Fruit fly (Drosophila melanogaster) whole organism, wandering third instar larva: Measurements from ENCODE around the gene Hap40.

Experiments
- CG9705 ChIP-seq: fragments of 200-800 bp; sonication (Bioruptor generic); optimal IDR thresholded peaks from 2 replicates; lab custom pipeline; 2018; ENCODE audit warnings: missing biosample characterization, mild to moderate bottlenecking, missing genetic modification characterization
- Dfd ChIP-seq: fragments of >200 bp; optimal IDR thresholded peaks from 2 replicates; lab custom pipeline; 2017; ENCODE audit warnings: missing biosample characterization, missing genetic modification characterization
- Hr78 ChIP-seq: fragments of >200 bp; optimal IDR thresholded peaks from 2 replicates; lab custom pipeline; 2017; ENCODE audit warnings: missing biosample characterization, missing genetic modification characterization
- Hr83 ChIP-seq: fragments of 200-300 bp; sonication (Bioruptor generic); optimal IDR thresholded peaks from 2 replicates; lab custom pipeline; 2016; ENCODE audit warnings: missing biosample characterization, mild to moderate bottlenecking, missing genetic modification characterization, moderate library complexity; ENCODE audit not compliant: poor library complexity, severe bottlenecking
- Myc ChIP-seq: fragments of >200 bp; optimal IDR thresholded peaks from 2 replicates; lab custom pipeline; 2017
- N ChIP-seq: fragments of >200 bp; optimal IDR thresholded peaks from 2 replicates; lab custom pipeline; 2018; ENCODE audit warnings: missing biosample characterization, missing external identifiers, missing genetic modification characterization
- dmrt93B ChIP-seq: fragments of 200-800 bp; sonication (Bioruptor generic); optimal IDR thresholded peaks from 2 replicates; lab custom pipeline; 2018; ENCODE audit warnings: missing biosample characterization, mild to moderate bottlenecking, missing genetic modification characterization
- lola ChIP-seq: fragments of >200 bp; optimal IDR thresholded peaks from 2 replicates; lab custom pipeline; 2017; ENCODE audit warnings: missing biosample characterization, missing genetic modification characterization
- pan ChIP-seq: fragments of >200 bp; optimal IDR thresholded peaks from 2 replicates; lab custom pipeline; 2017

DNA sequence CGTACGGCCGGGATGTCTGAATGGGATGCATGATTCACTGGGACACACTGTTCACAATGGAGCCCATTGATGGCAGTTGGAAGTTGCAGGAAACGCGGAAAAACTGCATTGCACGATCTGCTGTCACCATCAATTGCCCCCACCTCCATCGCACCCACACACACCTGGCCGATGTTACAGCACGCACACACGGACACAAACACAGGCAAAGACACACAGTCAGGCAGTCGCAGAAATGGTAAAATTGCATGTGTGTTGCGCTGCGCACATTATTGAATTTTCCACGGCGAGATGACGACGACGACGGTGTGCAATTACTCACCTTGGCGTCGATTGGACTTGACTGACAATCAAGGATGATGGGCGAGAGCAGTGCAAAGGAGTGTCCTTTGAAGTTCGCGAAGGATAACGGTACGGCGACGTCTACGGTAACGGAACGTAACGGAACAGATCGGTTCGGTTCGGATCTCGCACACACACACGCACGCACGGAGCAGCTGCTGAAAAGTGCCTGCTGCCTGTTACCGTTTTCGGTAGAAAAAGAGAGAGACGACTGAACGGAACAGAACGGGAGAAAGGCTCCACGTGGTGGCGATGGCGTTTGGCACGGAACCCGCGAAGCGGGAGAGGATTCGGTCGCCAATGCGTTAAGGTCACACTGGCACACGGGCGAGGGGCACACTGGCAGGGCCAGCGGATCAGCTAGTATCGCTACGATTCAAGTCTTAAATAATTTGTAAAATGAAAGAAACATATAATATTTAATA lies 6.2 kb downstream of the Hap40 start, which contains the start of the genes CG9281 and CG15601:
- TF ChIP-seq Hr78 (GFP tag; lab: Kevin White, UChicago) (no peak), N (peak; percentile 22), CG9705 (no peak), Myc (no peak), dmrt93B (no peak), Hr83 (GFP tag; lab: Kevin White, UChicago) (no peak), lola (no peak), pan (lab: Kevin White, UChicago) (no peak), Dfd (GFP tag; lab: Kevin White, UChicago) (no peak)
